Worm (Caenorhabditis elegans): ENCODE data around the gene ufbp-1.

Gene ufbp-1

ce11 chrIII:8425076-8425475 is 18.3 kb downstream of the ufbp-1 start (continued):
- TF ChIP-seq hif-1 (tag; optimal IDR thresholded peaks at IDR 0.05) (peak in 1 of 2 experiments; percentile 64), spr-1 (tag; optimal IDR thresholded peaks at IDR 0.05) (peak; percentile 61), egl-43 (GFP tag; IDR thresholded peaks at IDR 0.05) (peak; percentile 76), mes-2 (tag; optimal IDR thresholded peaks at IDR 0.05; ENCODE audit: poor library complexity, severe bottlenecking) (peak; percentile 79), nhr-102 (tag; optimal IDR thresholded peaks at IDR 0.05) (peak; percentile 66), pha-4 (GFP tag; IDR thresholded peaks at IDR 0.05) (peak; percentile 58), pha-4 (tag; optimal IDR thresholded peaks at IDR 0.05) (no peak), F37D6.2 (tag; optimal IDR thresholded peaks at IDR 0.05) (peak; percentile 30), jun-1 (tag; optimal IDR thresholded peaks at IDR 0.05) (peak; percentile 72), hlh-30 (tag; optimal IDR thresholded peaks at IDR 0.05; ENCODE audit: insufficient read depth) (peak; percentile 81), nhr-6 (tag; optimal IDR thresholded peaks at IDR 0.05) (peak; percentile 40)

ce11 chrIII:8417968-8418267 is 25.5 kb downstream of the ufbp-1 start, which contains the start of gene sor-1:
Gene sor-1 (plus strand): TSS chrIII:8418168.
- no peak for TF ChIP-seq madf-5 (GFP tag; IDR thresholded peaks at IDR 0.05)

- TF ChIP-seq Y105C5A.15 (GFP tag; IDR thresholded peaks at IDR 0.05): no peak
- peak; percentile 89 for TF ChIP-seq ctbp-1 (GFP tag; IDR thresholded peaks at IDR 0.05)
- peak; percentile 60 for TF ChIP-seq zag-1 (tag; optimal IDR thresholded peaks at IDR 0.05)
- TF ChIP-seq nhr-76 (tag; optimal IDR thresholded peaks at IDR 0.05): peak; percentile 24
- TF ChIP-seq daf-12 (tag; optimal IDR thresholded peaks at IDR 0.05): no peak
- TF ChIP-seq lir-3 (tag; optimal IDR thresholded peaks at IDR 0.05): peak; percentile 34
- TF ChIP-seq ama-1 (optimal IDR thresholded peaks at IDR 0.05): no peak
- TF ChIP-seq nhr-6 (tag; optimal IDR thresholded peaks at IDR 0.05): peak; percentile 71
- TF ChIP-seq nhr-48 (tag; optimal IDR thresholded peaks at IDR 0.05): peak; percentile 87
- TF ChIP-seq php-3 (GFP tag; IDR thresholded peaks at IDR 0.05): peak; percentile 77
- no peak for TF ChIP-seq ztf-11 (tag; optimal IDR thresholded peaks at IDR 0.05)
- no peak for TF ChIP-seq saeg-2 (GFP tag; IDR thresholded peaks at IDR 0.05)
- peak; percentile 70 for TF ChIP-seq mxl-3 (GFP tag; optimal IDR thresholded peaks at IDR 0.05)
- no peak for TF ChIP-seq snpc-1.2 (GFP tag; IDR thresholded peaks at IDR 0.05)
- TF ChIP-seq Y5F2A.4 (GFP tag; optimal IDR thresholded peaks at IDR 0.05): no peak
- 0 out of 2 replicates have a peak, but pooled peaks have one; percentile 59 for TF ChIP-seq daf-19 (GFP tag; conservative IDR thresholded peaks at IDR 0.05)
- peak; percentile 95 for TF ChIP-seq duxl-1 (tag; optimal IDR thresholded peaks at IDR 0.05; ENCODE audit: poor library complexity)
- peak; percentile 34; the same call in 1 of the 2 replicates for TF ChIP-seq vab-7 (GFP tag; IDR thresholded peaks at IDR 0.05)
- TF ChIP-seq nhr-11 (tag; optimal IDR thresholded peaks at IDR 0.05): peak; percentile 95
- TF ChIP-seq arid-1 (GFP tag; conservative IDR thresholded peaks at IDR 0.05): peak; percentile 64; the same call in 1 of the 2 replicates
- peak; percentile 91 for TF ChIP-seq ceh-20 (GFP tag; IDR thresholded peaks at IDR 0.05)
- TF ChIP-seq ceh-44 (GFP tag; IDR thresholded peaks at IDR 0.05): no peak
- TF ChIP-seq zip-11 (GFP tag; IDR thresholded peaks at IDR 0.05): no peak
- TF ChIP-seq madf-9 (GFP tag; conservative IDR thresholded peaks at IDR 0.05): peak; percentile 71
- peak; percentile 97 for TF ChIP-seq rbr-2 (tag; optimal IDR thresholded peaks at IDR 0.05)
- TF ChIP-seq tag-97 (GFP tag; IDR thresholded peaks at IDR 0.05): no peak
- TF ChIP-seq unc-62 (GFP tag; optimal IDR thresholded peaks at IDR 0.05 in 1 of 2): peak; percentile 71 to 100
- peak; percentile 83 for TF ChIP-seq unc-62 (tag; optimal IDR thresholded peaks at IDR 0.05)
- TF ChIP-seq dmd-6 (GFP tag; IDR thresholded peaks at IDR 0.05): peak; percentile 79
- peak; percentile 26 for TF ChIP-seq ces-1 (GFP tag; optimal IDR thresholded peaks at IDR 0.05)
- peak; percentile 54 for TF ChIP-seq fkh-10 (GFP tag; optimal IDR thresholded peaks at IDR 0.05)
- TF ChIP-seq hlh-11 (tag; optimal IDR thresholded peaks at IDR 0.05): peak; percentile 94
- TF ChIP-seq snpc-4 (tag; optimal IDR thresholded peaks at IDR 0.05): no peak
- TF ChIP-seq cey-2 (tag; optimal IDR thresholded peaks at IDR 0.05; ENCODE audit: borderline replicate concordance, insufficient read depth): no peak
- TF ChIP-seq set-16 (GFP tag; IDR thresholded peaks at IDR 0.05): peak; percentile 54
- peak; percentile 20 for TF ChIP-seq zip-2 (tag; optimal IDR thresholded peaks at IDR 0.05)
- TF ChIP-seq F37D6.2 (tag; optimal IDR thresholded peaks at IDR 0.05): peak; percentile 89
These were observed 26.0 kb downstream of the ufbp-1 start for ce11 chrIII:8417192-8417967.

Measured in whole organism, L4 larva.